Fruit fly (Drosophila melanogaster) whole organism, embryonic: ENCODE results near the gene CG4733.

ENCODE experiments used
- BtbVII ChIP-seq: fragments of 200-800 bp; sonication (Bioruptor generic); optimal IDR thresholded peaks from 3 replicates; lab custom pipeline; 2017; ENCODE audit warnings: missing biosample characterization, mild to moderate bottlenecking, missing genetic modification characterization
- CG12071 ChIP-seq: fragments of 200-800 bp; sonication (Bioruptor generic); optimal IDR thresholded peaks from 3 replicates; lab custom pipeline; 2018; ENCODE audit warnings: missing biosample characterization, mild to moderate bottlenecking, missing genetic modification characterization
- CG12219 ChIP-seq: fragments of 200-800 bp; sonication (Bioruptor generic); optimal IDR thresholded peaks from 3 replicates; lab custom pipeline; 2018; ENCODE audit warnings: missing biosample characterization, mild to moderate bottlenecking, missing genetic modification characterization
- CG12299 ChIP-seq: fragments of 200-800 bp; sonication (Bioruptor generic); optimal IDR thresholded peaks from 2 replicates; lab custom pipeline; 2018; ENCODE audit warnings: missing biosample characterization, mild to moderate bottlenecking, missing genetic modification characterization
- CG13424 ChIP-seq: fragments of 200-800 bp; sonication (Bioruptor generic); optimal IDR thresholded peaks from 2 replicates; lab custom pipeline; 2019; ENCODE audit warnings: missing biosample characterization, mild to moderate bottlenecking, missing genetic modification characterization, moderate library complexity
- CG14050 ChIP-seq: fragments of 200-800 bp; sonication (Bioruptor generic); IDR thresholded peaks from 3 replicates; pipeline ENCODE4 v1.3.6; 2022; ENCODE audit warnings: missing biosample characterization, missing genetic modification characterization
- CG1647 ChIP-seq: fragments of 200-800 bp; sonication (Bioruptor generic); optimal IDR thresholded peaks from 3 replicates; lab custom pipeline; 2016; ENCODE audit warnings: missing biosample characterization, missing genetic modification characterization
- CG17361 ChIP-seq: fragments of 200-800 bp; sonication (Bioruptor generic); IDR thresholded peaks from 3 replicates; pipeline ENCODE4 v1.3.6; 2022; ENCODE audit warnings: missing biosample characterization, missing genetic modification characterization
- CG3065 ChIP-seq: fragments of 200-800 bp; sonication (Bioruptor generic); optimal IDR thresholded peaks from 2 replicates; lab custom pipeline; 2016; ENCODE audit warnings: missing biosample characterization, missing genetic modification characterization
- CG4282 ChIP-seq: fragments of 200-800 bp; sonication (Bioruptor generic); optimal IDR thresholded peaks from 2 replicates; lab custom pipeline; 2016; ENCODE audit warnings: missing biosample characterization, missing genetic modification characterization
- CG4404 ChIP-seq: fragments of 200-800 bp; sonication (Bioruptor generic); IDR thresholded peaks from 2 replicates; pipeline ENCODE4 v1.3.6; 2022; ENCODE audit warnings: missing biosample characterization, missing genetic modification characterization
- CG4707 ChIP-seq: fragments of 200-800 bp; sonication (Bioruptor generic); optimal IDR thresholded peaks from 2 replicates; lab custom pipeline; 2018; ENCODE audit warnings: missing biosample characterization, mild to moderate bottlenecking, missing genetic modification characterization, moderate library complexity
- CG6175 ChIP-seq: fragments of 200-800 bp; sonication (Bioruptor generic); IDR thresholded peaks from 3 replicates; pipeline ENCODE4 v1.3.6; 2022; ENCODE audit warnings: missing biosample characterization, missing genetic modification characterization
- CG6254 ChIP-seq: fragments of 200-800 bp; sonication (Bioruptor generic); optimal IDR thresholded peaks from 3 replicates; lab custom pipeline; 2017; ENCODE audit warnings: mild to moderate bottlenecking, missing biosample characterization, missing genetic modification reagents, missing genetic modification characterization
- CG7357 ChIP-seq: fragments of 200-800 bp; sonication (Bioruptor generic); IDR thresholded peaks from 3 replicates; pipeline ENCODE4 v1.3.6; 2022; ENCODE audit warnings: missing biosample characterization, missing genetic modification characterization
- CG8359 ChIP-seq: fragments of 200-800 bp; sonication (Bioruptor generic); optimal IDR thresholded peaks from 2 replicates; lab custom pipeline; 2017; ENCODE audit warnings: missing biosample characterization, mild to moderate bottlenecking, missing genetic modification characterization, borderline replicate concordance
- CG8388 ChIP-seq: fragments of 200-800 bp; sonication (Bioruptor generic); optimal IDR thresholded peaks from 2 replicates; lab custom pipeline; 2019; ENCODE audit warnings: missing biosample characterization, mild to moderate bottlenecking, missing genetic modification characterization, moderate library complexity
- CG8944 ChIP-seq: fragments of 200-800 bp; sonication (Bioruptor generic); optimal IDR thresholded peaks from 3 replicates; lab custom pipeline; 2016; ENCODE audit warnings: missing biosample characterization, missing genetic modification characterization
- CG9876 ChIP-seq: fragments of 200-800 bp; sonication (Bioruptor generic); optimal IDR thresholded peaks from 2 replicates; lab custom pipeline; 2016; ENCODE audit warnings: missing biosample characterization, missing genetic modification characterization
- CrebB ChIP-seq: fragments of 200-800 bp; sonication (Bioruptor generic); optimal IDR thresholded peaks from 3 replicates; lab custom pipeline; 2018; ENCODE audit warnings: missing biosample characterization, mild to moderate bottlenecking, missing genetic modification characterization
- Dip2 ChIP-seq: fragments of 200-800 bp; sonication (Bioruptor generic); IDR thresholded peaks from 2 replicates; pipeline ENCODE4 v1.3.6; 2022; ENCODE audit warnings: missing biosample characterization, missing genetic modification characterization
- Eip74EF ChIP-seq, 2 experiments: fragments of 200-800 bp in 1 of 2; fragments of >200 bp in 1 of 2; sonication (Bioruptor generic) in 1 of 2; optimal IDR thresholded peaks; 2 replicates each; lab custom pipeline; 2017 to 2019; ENCODE audit warnings: missing biosample characterization in 2 of 2, missing genetic modification characterization in 2 of 2, mild to moderate bottlenecking in 1 of 2, moderate library complexity in 1 of 2
- Ets65A ChIP-seq: fragments of 200-800 bp; sonication (Bioruptor generic); peaks from one replicate; lab custom pipeline; 2016; ENCODE audit warnings: missing biosample characterization, missing genetic modification characterization
- Ets97D ChIP-seq: fragments of 200-800 bp; sonication (Bioruptor generic); optimal IDR thresholded peaks from 3 replicates; lab custom pipeline; 2016; ENCODE audit warnings: missing biosample characterization, missing genetic modification characterization
- HLH3B ChIP-seq: fragments of 200-800 bp; sonication (Bioruptor generic); IDR thresholded peaks from 2 replicates; pipeline ENCODE4 v1.3.6; 2022; ENCODE audit warnings: missing biosample characterization, missing genetic modification characterization
- Hey ChIP-seq: fragments of 200-800 bp; sonication (Bioruptor generic); optimal IDR thresholded peaks from 3 replicates; lab custom pipeline; 2018; ENCODE audit warnings: missing biosample characterization, mild to moderate bottlenecking, missing genetic modification characterization
- Hr3 ChIP-seq: fragments of 200-800 bp; sonication (Bioruptor generic); optimal IDR thresholded peaks from 3 replicates; lab custom pipeline; 2016; ENCODE audit warnings: missing biosample characterization, missing genetic modification characterization
- MTF-1 ChIP-seq: fragments of 200-800 bp; sonication (Bioruptor generic); optimal IDR thresholded peaks from 2 replicates; lab custom pipeline; 2018; ENCODE audit warnings: missing biosample characterization, mild to moderate bottlenecking, missing genetic modification characterization, borderline replicate concordance
- Nf-YA ChIP-seq: fragments of 200-800 bp; sonication (Bioruptor generic); IDR thresholded peaks from 2 replicates; pipeline ENCODE4 v1.3.6; 2022; ENCODE audit warnings: missing biosample characterization, missing genetic modification characterization
- Opbp ChIP-seq: fragments of 200-800 bp; sonication (Bioruptor generic); IDR thresholded peaks from 3 replicates; pipeline ENCODE4 v1.3.6; 2022; ENCODE audit warnings: missing biosample characterization, missing genetic modification characterization; ENCODE audit not compliant: partially characterized antibody
- Ravus ChIP-seq: fragments of 200-800 bp; sonication (Bioruptor generic); IDR thresholded peaks from 2 replicates; pipeline ENCODE4 v1.3.6; 2022; ENCODE audit warnings: missing biosample characterization, missing genetic modification characterization
- Side ChIP-seq: fragments of 200-800 bp; sonication (Bioruptor generic); optimal IDR thresholded peaks from 2 replicates; lab custom pipeline; 2016; ENCODE audit warnings: missing biosample characterization, missing genetic modification characterization
- ac ChIP-seq: fragments of 200-800 bp; sonication (Bioruptor generic); optimal IDR thresholded peaks from 3 replicates; lab custom pipeline; 2017; ENCODE audit warnings: missing biosample characterization, mild to moderate bottlenecking, missing genetic modification characterization
- bbx ChIP-seq: fragments of 200-800 bp; sonication (Bioruptor generic); IDR thresholded peaks from 2 replicates; pipeline ENCODE4 v1.3.6; 2022; ENCODE audit warnings: missing biosample characterization, missing genetic modification characterization; ENCODE audit not compliant: partially characterized antibody
- croc ChIP-seq: fragments of 200-800 bp; sonication (Bioruptor generic); conservative IDR thresholded peaks from 3 replicates; pipeline ENCODE4 v1.3.6; 2022; ENCODE audit warnings: missing biosample characterization, missing genetic modification characterization
- exex ChIP-seq: fragments of 200-800 bp; sonication (Bioruptor generic); optimal IDR thresholded peaks from 4 replicates; lab custom pipeline; 2018; ENCODE audit warnings: missing biosample characterization, mild to moderate bottlenecking, missing genetic modification characterization, moderate library complexity
- gce ChIP-seq: fragments of 200-800 bp; sonication (Bioruptor generic); IDR thresholded peaks from 3 replicates; pipeline ENCODE4 v1.3.6; 2022; ENCODE audit warnings: missing biosample characterization, missing genetic modification characterization
- gfzf ChIP-seq: fragments of 200-800 bp; sonication (Bioruptor generic); optimal IDR thresholded peaks from 2 replicates; lab custom pipeline; 2016; ENCODE audit warnings: missing biosample characterization, mild to moderate bottlenecking, missing genetic modification characterization, moderate library complexity
- h ChIP-seq: fragments of >200 bp; optimal IDR thresholded peaks from 2 replicates; lab custom pipeline; 2017
- ham ChIP-seq: fragments of 200-800 bp; sonication (Bioruptor generic); IDR thresholded peaks from 2 replicates; pipeline ENCODE4 v1.3.6; 2022; ENCODE audit warnings: missing biosample characterization, missing genetic modification characterization
- lola ChIP-seq, 3 experiments: fragments of >200 bp in 2 of 3; fragments of 200-800 bp in 1 of 3; sonication (Bioruptor generic) in 1 of 3; optimal IDR thresholded peaks; 2 replicates each; lab custom pipeline; 2017 to 2019; ENCODE audit warnings: missing biosample characterization in 3 of 3, missing genetic modification characterization in 3 of 3, mild to moderate bottlenecking in 1 of 3, moderate library complexity in 1 of 3
- luna ChIP-seq: fragments of 200-800 bp; sonication (Bioruptor generic); optimal IDR thresholded peaks from 2 replicates; lab custom pipeline; 2016; ENCODE audit warnings: missing biosample characterization, missing genetic modification characterization
- mam ChIP-seq: fragments of 200-800 bp; sonication (Bioruptor generic); optimal IDR thresholded peaks from 3 replicates; lab custom pipeline; 2016; ENCODE audit warnings: missing biosample characterization, missing genetic modification characterization
- nom ChIP-seq: fragments of 200-800 bp; sonication (Bioruptor generic); optimal IDR thresholded peaks from 2 replicates; lab custom pipeline; 2017; ENCODE audit warnings: missing biosample characterization, missing genetic modification characterization, mild to moderate bottlenecking, moderate library complexity, missing genetic modification reagents
- otp ChIP-seq: fragments of 200-800 bp; sonication (Bioruptor generic); IDR thresholded peaks from 3 replicates; pipeline ENCODE4, ENCODE4 v1.3.6; 2022; ENCODE audit warnings: missing biosample characterization, missing genetic modification characterization
- psq ChIP-seq: fragments of 200-800 bp; sonication (Bioruptor generic); optimal IDR thresholded peaks from 2 replicates; lab custom pipeline; 2017; ENCODE audit warnings: missing biosample characterization, missing genetic modification characterization
- ro ChIP-seq: fragments of 200-800 bp; sonication (Bioruptor generic); IDR thresholded peaks from 2 replicates; pipeline ENCODE4 v1.3.6; 2022; ENCODE audit warnings: missing biosample characterization, missing genetic modification characterization
- run ChIP-seq: fragments of 200-800 bp; sonication (Bioruptor generic); optimal IDR thresholded peaks from 3 replicates; lab custom pipeline; 2018; ENCODE audit warnings: missing biosample characterization, mild to moderate bottlenecking, missing genetic modification characterization
- slou ChIP-seq: fragments of 200-800 bp; sonication (Bioruptor generic); optimal IDR thresholded peaks from 3 replicates; lab custom pipeline; 2016; ENCODE audit warnings: missing biosample characterization, missing genetic modification characterization
- vfl ChIP-seq: fragments of 200-800 bp; sonication (Bioruptor generic); optimal IDR thresholded peaks from 2 replicates; lab custom pipeline; 2016; ENCODE audit warnings: missing biosample characterization, missing genetic modification characterization

The CG4733 gene

DNA sequence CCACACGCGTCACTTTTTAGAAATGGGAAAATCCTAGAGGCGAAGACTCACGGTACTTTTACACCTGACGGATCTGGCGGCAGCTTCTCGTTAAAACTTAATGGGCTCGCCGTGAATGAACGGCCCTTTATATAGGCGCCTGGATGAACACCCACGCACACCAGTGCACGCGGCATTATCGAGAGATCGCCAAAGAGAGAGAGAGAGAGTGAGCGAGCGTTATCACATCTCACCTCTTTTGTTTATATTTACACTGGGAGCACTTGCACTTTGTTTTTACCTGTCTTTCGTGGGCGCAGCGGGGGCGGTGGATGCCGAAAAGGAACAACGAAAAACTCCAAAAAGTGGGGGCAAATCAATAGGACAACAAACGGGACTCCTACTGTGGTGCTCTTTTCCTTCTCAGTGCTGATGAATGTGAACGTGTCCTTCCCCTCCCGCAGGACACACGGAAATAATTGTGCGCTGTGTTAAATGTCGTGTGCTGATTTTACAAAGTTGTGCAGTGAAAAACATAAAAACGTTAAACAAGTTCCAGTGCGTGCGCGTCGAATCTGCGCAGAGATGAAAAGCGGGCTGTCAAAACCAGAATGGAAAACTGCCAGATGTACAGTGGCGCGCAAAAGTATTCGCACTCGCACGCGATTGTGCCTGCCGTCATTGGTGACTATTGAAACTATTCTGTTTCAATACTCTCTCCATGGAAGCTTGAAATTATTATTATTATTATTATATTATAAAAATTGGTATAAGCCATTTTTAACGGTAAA lies 15.2 kb upstream of the CG4733 start, which contains the start of gene Mrp5 (continued):
- TF ChIP-seq CG8944 (no peak), nom (GFP tag; lab: Kevin White, UChicago) (peak; percentile 56), CG4282 (no peak), Side (GFP tag; lab: Kevin White, UChicago) (no peak), HLH3B (GFP tag; lab: Robert Waterston, UW) (peak; percentile 64), CrebB (tag; lab: Kevin White, UChicago) (peak; percentile 21), gce (GFP tag; lab: Robert Waterston, UW) (peak; percentile 43; the same call in 1 of the 3 replicates), CG12219 (GFP tag; lab: Kevin White, UChicago) (no peak), ham (0 out of 2 replicates have a peak, but pooled peaks have one; percentile 35), slou (GFP tag; lab: Kevin White, UChicago) (no peak), CG14050 (peak; percentile 18; the same call in 1 of the 3 replicates), Hey (no peak), ac (GFP tag; lab: Kevin White, UChicago) (no peak), Ravus (GFP tag; lab: Robert Waterston, UW) (no peak), Eip74EF (GFP tag; optimal IDR thresholded peaks at IDR 0.05; lab: Kevin White, UChicago) (no peak), CG6175 (no peak), vfl (GFP tag; lab: Kevin White, UChicago) (no peak), Hr3 (GFP tag; lab: Kevin White, UChicago) (peak; percentile 17), otp (no peak), CG1647 (GFP tag; lab: Kevin White, UChicago) (no peak), CG8388 (GFP tag; lab: Kevin White, UChicago) (peak; percentile 98), BtbVII (GFP tag; lab: Kevin White, UChicago) (no peak), gfzf (no peak), CG17361 (peak; percentile 40; the same call in 1 of the 3 replicates), Nf-YA (GFP tag; lab: Robert Waterston, UW) (0 out of 2 replicates have a peak, but pooled peaks have one; percentile 37), CG4707 (GFP tag; lab: Kevin White, UChicago) (no peak), CG12299 (no peak), mam (GFP tag; lab: Kevin White, UChicago) (peak; percentile 15), CG9876 (GFP tag; lab: Kevin White, UChicago) (no peak), h (no peak), lola (GFP tag; optimal IDR thresholded peaks at IDR 0.05; lab: Kevin White, UChicago) (no peak), psq (GFP tag; lab: Kevin White, UChicago) (no peak), CG3065 (GFP tag; lab: Kevin White, UChicago) (no peak), CG7357 (no peak), CG6254 (GFP tag; lab: Kevin White, UChicago) (peak; percentile 50), CG4404 (no peak), ro (GFP tag; lab: Robert Waterston, UW) (no peak), luna (GFP tag; lab: Kevin White, UChicago) (no peak), Ets97D (GFP tag; lab: Kevin White, UChicago) (peak; percentile 4), Opbp (GFP tag; lab: Robert Waterston, UW) (no peak), bbx (peak; percentile 34; the same call in 1 of the 2 replicates), CG8359 (GFP tag; lab: Kevin White, UChicago) (peak; percentile 7), CG12071 (GFP tag; lab: Kevin White, UChicago) (no peak), CG13424 (tag; lab: Kevin White, UChicago) (peak; percentile 26), run (tag; lab: Kevin White, UChicago) (no peak), exex (tag; lab: Kevin White, UChicago) (peak; percentile 10), Dip2 (GFP tag; lab: Robert Waterston, UW) (no peak), croc (GFP tag; lab: Robert Waterston, UW) (no peak), Ets65A (GFP tag; lab: Kevin White, UChicago) (peak; percentile 73), MTF-1 (peak; percentile 38)
